Worm (Caenorhabditis elegans): Measurements from ENCODE around the gene lsm-4.

lsm-4 gene

ce11 chrII:7264675-7265074, 11.7 kb upstream of the lsm-4 start:
- TF ChIP-seq hlh-6 (tag; optimal IDR thresholded peaks at IDR 0.05) (no peak), Y22D7AL.16 (tag; optimal IDR thresholded peaks at IDR 0.05) (no peak)

- TF ChIP-seq unc-3 (GFP tag; conservative IDR thresholded peaks at IDR 0.05) (no peak), unc-3 (tag; optimal IDR thresholded peaks at IDR 0.05) (no peak), elt-4 (tag; optimal IDR thresholded peaks at IDR 0.05) (no peak), sdc-2 (tag; optimal IDR thresholded peaks at IDR 0.05) (no peak)
Observed at ce11 chrII:7261854-7262253, 8.9 kb upstream of the lsm-4 start, which contains the start of gene C30G12.4. TSS of gene C30G12.4 (plus strand) at chrII:7262154.

- TF ChIP-seq syd-9 (tag; optimal IDR thresholded peaks at IDR 0.05), result no peak
- no peak for TF ChIP-seq pag-3 (tag; optimal IDR thresholded peaks at IDR 0.05; ENCODE audit: borderline replicate concordance)
- TF ChIP-seq odd-2 (tag; optimal IDR thresholded peaks at IDR 0.05), result peak; percentile 3
- no peak for TF ChIP-seq ceh-31 (tag; optimal IDR thresholded peaks at IDR 0.05)
- TF ChIP-seq sdc-2 (tag; optimal IDR thresholded peaks at IDR 0.05), result no peak
- no peak for TF ChIP-seq nhr-11 (tag; optimal IDR thresholded peaks at IDR 0.05)
- TF ChIP-seq dve-1 (tag; optimal IDR thresholded peaks at IDR 0.05), result peak; percentile 50
- no peak for TF ChIP-seq hlh-30 (tag; optimal IDR thresholded peaks at IDR 0.05; ENCODE audit: insufficient read depth)
Observed at ce11 chrII:7255614-7256162, 2.7 kb upstream of the lsm-4 start, which contains the start of gene F32A5.8. TSS of gene F32A5.8 (plus strand) at chrII:7256112.

ce11 chrII:7251978-7252377, 985 bp downstream of the lsm-4 start, which contains the start of the genes prx-13 and ada-2:
TSS of gene prx-13 (minus strand) at chrII:7252015.
TSS of gene ada-2 (plus strand) at chrII:7252259.
- TF ChIP-seq ztf-16 (tag; optimal IDR thresholded peaks at IDR 0.05) (no peak), ceh-31 (tag; optimal IDR thresholded peaks at IDR 0.05) (no peak), elt-2 (tag; optimal IDR thresholded peaks at IDR 0.05) (peak; percentile 73)

- TF ChIP-seq ceh-14 (tag; optimal IDR thresholded peaks at IDR 0.05), result no peak
- TF ChIP-seq nhr-232 (tag; optimal IDR thresholded peaks at IDR 0.05), result no peak
- TF ChIP-seq C08G9.2 (tag; optimal IDR thresholded peaks at IDR 0.05), result no peak
- no peak for TF ChIP-seq C38D4.7 (GFP tag; optimal IDR thresholded peaks at IDR 0.05)
- no peak for TF ChIP-seq rnt-1 (tag; optimal IDR thresholded peaks at IDR 0.05)
- no peak for TF ChIP-seq tbx-7 (tag; optimal IDR thresholded peaks at IDR 0.05)
- TF ChIP-seq elt-4 (tag; optimal IDR thresholded peaks at IDR 0.05), result no peak
- TF ChIP-seq unc-3 (GFP tag; conservative IDR thresholded peaks at IDR 0.05), result no peak
- no peak for TF ChIP-seq unc-3 (tag; optimal IDR thresholded peaks at IDR 0.05)
- no peak for TF ChIP-seq ttx-3 (tag; optimal IDR thresholded peaks at IDR 0.05)
Observed at ce11 chrII:7245576-7245975, 7.4 kb downstream of the lsm-4 start, which contains the start of gene skpo-3. TSS of gene skpo-3 (plus strand) at chrII:7245876.

- no peak for TF ChIP-seq pax-1 (tag; optimal IDR thresholded peaks at IDR 0.05)
- no peak for TF ChIP-seq Y22D7AL.16 (tag; optimal IDR thresholded peaks at IDR 0.05)
- TF ChIP-seq unc-55 (GFP tag; optimal IDR thresholded peaks at IDR 0.05), result no peak
- no peak for TF ChIP-seq ceh-31 (tag; optimal IDR thresholded peaks at IDR 0.05)
- no peak for TF ChIP-seq fkh-6 (tag; optimal IDR thresholded peaks at IDR 0.05)
- no peak for TF ChIP-seq pat-9 (tag; optimal IDR thresholded peaks at IDR 0.05)
- TF ChIP-seq ref-2 (tag; optimal IDR thresholded peaks at IDR 0.05), result no peak
- TF ChIP-seq C38D4.7 (GFP tag; optimal IDR thresholded peaks at IDR 0.05), result no peak
- TF ChIP-seq ceh-19 (GFP tag; optimal IDR thresholded peaks at IDR 0.05), result no peak
- TF ChIP-seq K02D7.2 (tag; optimal IDR thresholded peaks at IDR 0.05), result no peak
- no peak for TF ChIP-seq ceh-14 (tag; optimal IDR thresholded peaks at IDR 0.05)
- no peak for TF ChIP-seq zip-5 (tag; optimal IDR thresholded peaks at IDR 0.05)
- TF ChIP-seq ceh-45 (GFP tag; IDR thresholded peaks at IDR 0.05), result no peak
- TF ChIP-seq lin-11 (tag; optimal IDR thresholded peaks at IDR 0.05), result no peak
- no peak for TF ChIP-seq hlh-15 (tag; optimal IDR thresholded peaks at IDR 0.05)
- no peak for TF ChIP-seq ceh-6 (GFP tag; optimal IDR thresholded peaks at IDR 0.05)
- TF ChIP-seq unc-86 (tag; optimal IDR thresholded peaks at IDR 0.05), result no peak
Observed at ce11 chrII:7242754-7243153, 10.2 kb downstream of the lsm-4 start.

All from whole organism, late embryonic.